Fruit fly (Drosophila melanogaster) whole organism, adult: Measurements from ENCODE around the gene CCT1.

Experiments
- CG11617 ChIP-seq: fragments of 200-800 bp; sonication (Bioruptor generic); optimal IDR thresholded peaks from 2 replicates; lab custom pipeline; 2017; ENCODE audit warnings: mild to moderate bottlenecking, missing biosample characterization, missing genetic modification reagents, missing genetic modification characterization
- CG12768 ChIP-seq: fragments of 200-800 bp; sonication (Bioruptor generic); optimal IDR thresholded peaks from 2 replicates; lab custom pipeline; 2017; ENCODE audit warnings: missing biosample characterization, missing genetic modification characterization, mild to moderate bottlenecking, moderate library complexity, missing genetic modification reagents
- CG14711 ChIP-seq: fragments of 200-800 bp; sonication (Bioruptor generic); optimal IDR thresholded peaks from 2 replicates; lab custom pipeline; 2018; ENCODE audit warnings: missing biosample characterization, mild to moderate bottlenecking, missing genetic modification characterization, moderate library complexity
- CG1620 ChIP-seq: fragments of 200-800 bp; sonication (Bioruptor generic); optimal IDR thresholded peaks from 2 replicates; lab custom pipeline; 2016; ENCODE audit warnings: missing biosample characterization, missing genetic modification characterization
- CG33017 ChIP-seq: fragments of 200-800 bp; sonication (Bioruptor generic); optimal IDR thresholded peaks from 2 replicates; lab custom pipeline; 2018; ENCODE audit warnings: missing biosample characterization, mild to moderate bottlenecking, missing genetic modification characterization, moderate library complexity
- CG5204 ChIP-seq: fragments of 200-800 bp; sonication (Bioruptor generic); optimal IDR thresholded peaks from 2 replicates; lab custom pipeline; 2016; ENCODE audit warnings: missing biosample characterization, missing genetic modification characterization
- CG7045 ChIP-seq: fragments of 200-800 bp; sonication (Bioruptor generic); optimal IDR thresholded peaks from 2 replicates; lab custom pipeline; 2017; ENCODE audit warnings: missing biosample characterization, mild to moderate bottlenecking, missing genetic modification characterization
- CG7101 ChIP-seq: fragments of 200-800 bp; sonication (Bioruptor generic); optimal IDR thresholded peaks from 2 replicates; lab custom pipeline; 2018; ENCODE audit warnings: missing biosample characterization, mild to moderate bottlenecking, missing genetic modification characterization, moderate library complexity
- Clk ChIP-seq: fragments of 200-800 bp; sonication (Bioruptor generic); optimal IDR thresholded peaks from 2 replicates; lab custom pipeline; 2017; ENCODE audit warnings: missing biosample characterization, missing genetic modification characterization
- Crg-1 ChIP-seq: fragments of 200-800 bp; sonication (Bioruptor generic); optimal IDR thresholded peaks from 2 replicates; lab custom pipeline; 2016; ENCODE audit warnings: missing biosample characterization, missing genetic modification characterization
- Hr96 ChIP-seq: fragments of 200-800 bp; sonication (Bioruptor generic); optimal IDR thresholded peaks from 2 replicates; lab custom pipeline; 2016; ENCODE audit warnings: missing biosample characterization, missing genetic modification characterization
- Mnt ChIP-seq: fragments of 200-800 bp; sonication (Bioruptor generic); optimal IDR thresholded peaks from 2 replicates; lab custom pipeline; 2016; ENCODE audit warnings: missing biosample characterization, mild to moderate bottlenecking, missing genetic modification characterization
- bab1 ChIP-seq: fragments of 200-800 bp; sonication (Bioruptor generic); optimal IDR thresholded peaks from 3 replicates; lab custom pipeline; 2019; ENCODE audit warnings: missing biosample characterization, mild to moderate bottlenecking, missing genetic modification characterization, moderate library complexity
- cic ChIP-seq: fragments of 200-800 bp; sonication (Bioruptor generic); optimal IDR thresholded peaks from 2 replicates; lab custom pipeline; 2017; ENCODE audit warnings: missing biosample characterization, mild to moderate bottlenecking, missing genetic modification characterization, moderate library complexity
- cnc ChIP-seq, 2 experiments: fragments of >200 bp; optimal IDR thresholded peaks; 2 replicates each; lab custom pipeline; 2017
- kay ChIP-seq: fragments of 200-800 bp; sonication (Bioruptor generic); peaks from one replicate; lab custom pipeline; 2016; ENCODE audit warnings: missing biosample characterization, missing genetic modification characterization, borderline replicate concordance
- ovo ChIP-seq: fragments of 200-800 bp; sonication (Bioruptor generic); optimal IDR thresholded peaks from 2 replicates; lab custom pipeline; 2016; ENCODE audit warnings: missing biosample characterization, missing genetic modification characterization
- pad ChIP-seq: fragments of 200-800 bp; sonication (Bioruptor generic); optimal IDR thresholded peaks from 3 replicates; lab custom pipeline; 2017; ENCODE audit warnings: missing biosample characterization, missing genetic modification characterization, mild to moderate bottlenecking, moderate library complexity, missing genetic modification reagents
- tj ChIP-seq: fragments of 200-800 bp; sonication (Bioruptor generic); optimal IDR thresholded peaks from 3 replicates; lab custom pipeline; 2017; ENCODE audit warnings: missing biosample characterization, mild to moderate bottlenecking, missing genetic modification characterization, moderate library complexity
- toe ChIP-seq: fragments of 200-800 bp; sonication (Bioruptor generic); optimal IDR thresholded peaks from 2 replicates; lab custom pipeline; 2016; ENCODE audit warnings: missing biosample characterization, missing genetic modification characterization

The CCT1 gene

DNA sequence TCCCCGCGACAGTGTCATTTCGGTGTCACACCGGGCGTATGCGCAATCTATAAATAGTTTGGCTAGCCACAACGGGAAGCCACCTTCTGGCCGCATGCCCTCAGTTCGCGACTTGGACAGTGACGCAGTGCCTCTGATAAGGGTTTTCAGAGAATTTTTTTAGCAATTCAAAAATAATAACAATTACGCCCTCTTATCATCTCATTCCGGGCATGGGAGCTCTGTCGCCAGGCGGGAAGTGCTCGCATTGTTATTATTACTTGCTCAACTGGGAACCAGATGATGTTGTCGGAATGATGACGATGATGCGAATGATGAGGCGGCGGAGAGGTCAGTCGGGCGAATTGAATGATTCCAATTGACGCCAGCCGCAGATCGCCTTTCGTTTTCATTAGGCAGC lies 31.6 kb upstream of the CCT1 start:
- TF ChIP-seq Hr96 (GFP tag; lab: Kevin White, UChicago) (no peak), CG5204 (GFP tag; lab: Kevin White, UChicago) (peak; percentile 35), cic (GFP tag; lab: Kevin White, UChicago) (peak; percentile 23)

- TF ChIP-seq bab1 (GFP tag; lab: Kevin White, UChicago) (no peak), tj (GFP tag; lab: Kevin White, UChicago) (no peak), CG5204 (GFP tag; lab: Kevin White, UChicago) (no peak), CG14711 (tag; lab: Kevin White, UChicago) (no peak), Crg-1 (no peak), Hr96 (GFP tag; lab: Kevin White, UChicago) (no peak), CG7101 (tag; lab: Kevin White, UChicago) (no peak), ovo (GFP tag; lab: Kevin White, UChicago) (no peak), CG12768 (no peak), CG7045 (GFP tag; lab: Kevin White, UChicago) (no peak), CG11617 (no peak), toe (GFP tag; lab: Kevin White, UChicago) (no peak), CG33017 (tag; lab: Kevin White, UChicago) (no peak), Clk (no peak)
These were observed 30.8 kb upstream of the CCT1 start for dm6 chr3R:22522042-22522441.

DNA sequence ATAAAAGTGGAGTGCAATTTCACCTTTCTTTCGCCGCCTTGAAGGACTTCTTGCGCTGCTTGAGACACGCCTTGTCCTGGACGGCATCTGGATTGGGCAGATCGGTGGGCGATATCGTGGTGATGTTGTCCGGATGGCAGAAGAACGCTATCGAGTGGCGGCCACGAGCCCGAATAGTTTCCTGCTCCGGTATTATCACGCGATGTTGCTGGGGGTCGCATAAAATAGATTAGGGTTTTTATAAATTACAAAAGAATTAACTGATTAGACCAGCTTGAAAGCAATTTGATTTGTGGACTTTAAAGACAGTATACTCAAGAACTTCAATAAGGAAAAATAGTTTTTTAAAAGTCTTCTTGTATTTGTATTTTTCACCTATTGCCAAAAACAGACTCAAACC lies 29.2 kb upstream of the CCT1 start:
- TF ChIP-seq Clk: no peak
- TF ChIP-seq Mnt (GFP tag; lab: Kevin White, UChicago): no peak
- no peak for TF ChIP-seq tj (GFP tag; lab: Kevin White, UChicago)
- TF ChIP-seq CG12768: no peak
- TF ChIP-seq CG7045 (GFP tag; lab: Kevin White, UChicago): no peak
- no peak for TF ChIP-seq CG7101 (tag; lab: Kevin White, UChicago)
- no peak for TF ChIP-seq cnc (optimal IDR thresholded peaks at IDR 0.05; lab: Kevin White, UChicago)
- no peak for TF ChIP-seq pad (GFP tag; lab: Kevin White, UChicago)
- no peak for TF ChIP-seq ovo (GFP tag; lab: Kevin White, UChicago)
- no peak for TF ChIP-seq Hr96 (GFP tag; lab: Kevin White, UChicago)
- TF ChIP-seq CG14711 (tag; lab: Kevin White, UChicago): no peak
- TF ChIP-seq cic (GFP tag; lab: Kevin White, UChicago): no peak
- no peak for TF ChIP-seq bab1 (GFP tag; lab: Kevin White, UChicago)
- no peak for TF ChIP-seq toe (GFP tag; lab: Kevin White, UChicago)
- no peak for TF ChIP-seq CG11617
- TF ChIP-seq CG5204 (GFP tag; lab: Kevin White, UChicago): no peak
- no peak for TF ChIP-seq CG33017 (tag; lab: Kevin White, UChicago)
- no peak for TF ChIP-seq CG1620
- no peak for TF ChIP-seq kay (GFP tag; lab: Kevin White, UChicago)
- TF ChIP-seq Crg-1: no peak

dm6 chr3R:22518760-22519159 lies 27.5 kb upstream of the CCT1 start:
- TF ChIP-seq pad (GFP tag; lab: Kevin White, UChicago) (no peak), kay (GFP tag; lab: Kevin White, UChicago) (peak; percentile 95), CG14711 (tag; lab: Kevin White, UChicago) (no peak)

DNA sequence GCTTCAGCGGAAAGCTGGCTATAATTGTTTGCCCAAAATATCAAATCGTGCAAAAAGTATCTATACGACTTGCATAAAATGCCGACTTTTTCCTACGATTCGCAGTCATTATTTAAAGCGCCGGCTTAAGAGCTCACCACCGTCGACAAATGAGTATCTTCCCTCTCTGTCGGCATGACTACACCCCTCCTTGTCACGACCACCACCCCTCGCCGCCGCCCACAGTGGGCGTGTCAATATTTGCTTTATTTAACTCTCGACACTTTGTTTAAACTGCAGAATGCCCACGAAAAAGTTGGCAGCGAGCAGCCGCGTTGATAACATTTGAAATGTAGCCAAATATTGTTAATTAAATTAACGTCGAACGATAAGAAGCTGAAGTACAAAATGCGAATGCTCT lies 27.0 kb upstream of the CCT1 start:
- TF ChIP-seq toe (GFP tag; lab: Kevin White, UChicago): no peak
- TF ChIP-seq kay (GFP tag; lab: Kevin White, UChicago): no peak
- TF ChIP-seq Mnt (GFP tag; lab: Kevin White, UChicago): peak; percentile 20
- TF ChIP-seq CG5204 (GFP tag; lab: Kevin White, UChicago): peak; percentile 6
- TF ChIP-seq CG7045 (GFP tag; lab: Kevin White, UChicago): peak; percentile 65
- TF ChIP-seq CG14711 (tag; lab: Kevin White, UChicago): no peak
- TF ChIP-seq CG33017 (tag; lab: Kevin White, UChicago): peak; percentile 32
- TF ChIP-seq tj (GFP tag; lab: Kevin White, UChicago): peak; percentile 18
- TF ChIP-seq CG7101 (tag; lab: Kevin White, UChicago): peak; percentile 54
- peak; percentile 58 for TF ChIP-seq cic (GFP tag; lab: Kevin White, UChicago)
- no peak for TF ChIP-seq ovo (GFP tag; lab: Kevin White, UChicago)
- TF ChIP-seq CG12768: peak; percentile 50
- peak; percentile 42 for TF ChIP-seq CG1620
- no peak for TF ChIP-seq bab1 (GFP tag; lab: Kevin White, UChicago)
- no peak for TF ChIP-seq cnc (optimal IDR thresholded peaks at IDR 0.05; lab: Kevin White, UChicago)
- TF ChIP-seq Hr96 (GFP tag; lab: Kevin White, UChicago): no peak
- peak; percentile 62 for TF ChIP-seq Crg-1
- TF ChIP-seq pad (GFP tag; lab: Kevin White, UChicago): peak; percentile 25
- peak; percentile 44 for TF ChIP-seq CG11617
- TF ChIP-seq Clk: no peak

DNA sequence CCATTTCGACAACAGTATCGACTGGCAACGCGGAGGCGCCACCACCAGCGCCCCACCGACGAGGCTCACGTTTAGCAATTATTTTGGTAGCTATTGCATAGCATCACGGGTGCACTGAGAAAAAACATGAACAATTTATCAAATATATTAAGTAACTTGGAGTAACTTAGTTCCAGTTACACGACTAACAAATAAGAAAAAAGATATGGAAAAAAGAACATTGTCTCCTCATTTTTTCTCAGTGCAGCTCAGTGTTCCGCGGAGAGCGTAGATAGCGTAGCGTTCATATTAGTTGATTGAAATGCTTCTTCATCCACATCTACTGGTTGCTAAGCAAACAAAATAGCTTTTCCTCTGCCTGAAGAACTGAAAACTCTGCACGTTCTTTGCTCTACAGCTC lies 24.1 kb upstream of the CCT1 start:
- TF ChIP-seq CG12768 (no peak), CG33017 (tag; lab: Kevin White, UChicago) (no peak), Clk (no peak), CG7045 (GFP tag; lab: Kevin White, UChicago) (no peak), cic (GFP tag; lab: Kevin White, UChicago) (no peak), kay (GFP tag; lab: Kevin White, UChicago) (peak; percentile 2), Mnt (GFP tag; lab: Kevin White, UChicago) (no peak), CG11617 (no peak)

dm6 chr3R:22503630-22504029 lies 12.4 kb upstream of the CCT1 start:
- TF ChIP-seq CG1620 (no peak), Crg-1 (no peak), Clk (no peak), cnc (optimal IDR thresholded peaks at IDR 0.05; lab: Kevin White, UChicago) (no peak), cic (GFP tag; lab: Kevin White, UChicago) (no peak), kay (GFP tag; lab: Kevin White, UChicago) (no peak), ovo (GFP tag; lab: Kevin White, UChicago) (no peak), CG33017 (tag; lab: Kevin White, UChicago) (no peak), CG7101 (tag; lab: Kevin White, UChicago) (no peak), CG11617 (no peak), bab1 (GFP tag; lab: Kevin White, UChicago) (no peak), CG14711 (tag; lab: Kevin White, UChicago) (no peak), Mnt (GFP tag; lab: Kevin White, UChicago) (no peak), pad (GFP tag; lab: Kevin White, UChicago) (no peak), CG7045 (GFP tag; lab: Kevin White, UChicago) (no peak)
